Fruit fly (Drosophila melanogaster) whole organism, wandering third instar larva: ENCODE measurements around the gene CG43739.
A peak's percentile ranks its signal among the peaks of the same experiment; 100 is the strongest.

Source experiments
- Abd-B ChIP-seq: fragments of >200 bp; optimal IDR thresholded peaks from 2 replicates; lab custom pipeline; 2017; ENCODE audit warnings: missing biosample characterization, missing genetic modification characterization
- Dfd ChIP-seq: fragments of >200 bp; optimal IDR thresholded peaks from 2 replicates; lab custom pipeline; 2017; ENCODE audit warnings: missing biosample characterization, missing genetic modification characterization
- Dif ChIP-seq: fragments of 200-275, 200-300 bp; sonication (Bioruptor generic); optimal IDR thresholded peaks from 2 replicates; lab custom pipeline; 2018; ENCODE audit warnings: missing biosample characterization, missing genetic modification characterization; ENCODE audit not compliant: partially characterized antibody
- Hr78 ChIP-seq: fragments of >200 bp; optimal IDR thresholded peaks from 2 replicates; lab custom pipeline; 2017; ENCODE audit warnings: missing biosample characterization, missing genetic modification characterization
- Hr83 ChIP-seq: fragments of 200-300 bp; sonication (Bioruptor generic); optimal IDR thresholded peaks from 2 replicates; lab custom pipeline; 2016; ENCODE audit warnings: missing biosample characterization, mild to moderate bottlenecking, missing genetic modification characterization, moderate library complexity; ENCODE audit not compliant: poor library complexity, severe bottlenecking
- N ChIP-seq: fragments of >200 bp; optimal IDR thresholded peaks from 2 replicates; lab custom pipeline; 2018; ENCODE audit warnings: missing biosample characterization, missing external identifiers, missing genetic modification characterization
- OdsH ChIP-seq: fragments of 200-800 bp; sonication (Bioruptor generic); optimal IDR thresholded peaks from 2 replicates; lab custom pipeline; 2016; ENCODE audit warnings: missing biosample characterization, mild to moderate bottlenecking, missing genetic modification characterization
- Sp1 ChIP-seq: fragments of 200-800 bp; sonication (Bioruptor generic); optimal IDR thresholded peaks from 3 replicates; lab custom pipeline; 2019; ENCODE audit warnings: missing biosample characterization, mild to moderate bottlenecking, missing genetic modification characterization, moderate library complexity
- dl ChIP-seq, 2 experiments: fragments of 175-275, 200-275 bp in 1 of 2; fragments of 200-275 bp in 1 of 2; sonication (Bioruptor generic); optimal IDR thresholded peaks; lab custom pipeline; 2018; ENCODE audit warnings: mild to moderate bottlenecking in 2 of 2, missing biosample characterization in 2 of 2, missing genetic modification characterization in 2 of 2, moderate library complexity in 2 of 2; ENCODE audit not compliant: partially characterized antibody in 2 of 2, insufficient read depth in 1 of 2
- ey ChIP-seq: fragments of 200-800 bp; sonication (Bioruptor generic); optimal IDR thresholded peaks from 2 replicates; lab custom pipeline; 2016; ENCODE audit warnings: missing biosample characterization, missing genetic modification characterization
- fru ChIP-seq: fragments of 200-800 bp; sonication (Bioruptor generic); optimal IDR thresholded peaks from 3 replicates; lab custom pipeline; 2016; ENCODE audit warnings: missing biosample characterization, mild to moderate bottlenecking, missing genetic modification characterization
- h ChIP-seq: fragments of 200-800 bp; sonication (Bioruptor generic); optimal IDR thresholded peaks from 3 replicates; lab custom pipeline; 2016; ENCODE audit warnings: missing biosample characterization, mild to moderate bottlenecking, missing genetic modification characterization
- jim ChIP-seq: fragments of 175-275, 200-325 bp; sonication (Bioruptor generic); optimal IDR thresholded peaks from 2 replicates; lab custom pipeline; 2016; ENCODE audit warnings: missing biosample characterization, mild to moderate bottlenecking, missing genetic modification characterization
- lola ChIP-seq: fragments of >200 bp; optimal IDR thresholded peaks from 2 replicates; lab custom pipeline; 2017; ENCODE audit warnings: missing biosample characterization, missing genetic modification characterization

DNA sequence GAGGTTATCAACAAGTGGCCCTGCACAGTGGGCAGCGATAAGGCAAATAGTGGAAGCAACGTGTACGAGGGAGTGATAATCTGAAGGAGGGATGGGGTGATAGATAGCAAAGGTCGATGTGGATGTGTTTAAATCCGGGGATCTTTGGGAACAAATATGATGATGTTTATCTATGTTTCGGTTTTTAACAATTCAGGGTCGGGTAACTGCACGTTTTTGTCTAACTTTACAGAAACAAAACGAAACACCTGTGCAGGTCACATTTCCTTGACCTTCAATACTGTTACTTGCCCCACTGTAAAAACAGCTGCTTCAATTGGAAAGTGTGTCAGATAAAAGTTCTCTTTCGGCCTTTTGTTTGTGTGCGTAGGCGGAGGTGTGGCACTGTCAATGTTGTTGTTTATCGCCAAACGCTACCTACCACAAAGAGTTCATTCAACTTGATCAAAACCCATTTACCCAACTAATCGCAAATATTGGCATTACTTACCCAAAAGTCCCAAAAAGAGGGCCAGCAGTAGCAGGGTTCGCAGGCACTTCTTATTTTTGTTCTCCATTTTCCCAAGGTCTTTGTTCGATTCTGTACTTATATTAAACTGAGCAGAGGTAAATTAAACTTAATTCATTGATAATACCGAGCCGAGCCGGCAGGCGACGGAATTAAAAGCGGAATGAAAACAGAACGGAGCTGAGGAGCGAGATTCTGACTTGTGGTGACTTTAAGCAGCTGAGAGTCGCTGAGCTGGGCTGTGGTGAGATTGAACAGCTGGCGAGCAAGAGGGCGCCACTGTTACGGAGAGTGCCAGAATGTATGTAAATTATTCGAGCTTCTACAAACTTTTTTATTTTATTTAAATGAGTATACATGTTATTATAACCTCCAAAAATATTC is 3.7 kb upstream of the CG43739 start, which contains the start of gene Mtp:
- TF ChIP-seq Dfd (no peak), h (GFP tag; lab: Kevin White, UChicago) (peak; percentile 78), jim (GFP tag; lab: Kevin White, UChicago) (no peak), Abd-B (GFP tag; lab: Kevin White, UChicago) (no peak), dl (GFP tag; optimal IDR thresholded peaks at IDR 0.05; lab: Kevin White, UChicago; ENCODE audit: insufficient read depth in 1 of 2, partially characterized antibody in 2 of 2) (no peak), Sp1 (GFP tag; lab: Kevin White, UChicago) (peak; percentile 66), fru (GFP tag; lab: Kevin White, UChicago) (peak; percentile 87), Hr83 (no peak), Dif (peak; percentile 4), N (GFP tag; lab: Kevin White, UChicago) (no peak), ey (GFP tag; lab: Kevin White, UChicago) (peak; percentile 80), lola (no peak), OdsH (GFP tag; lab: Kevin White, UChicago) (peak; percentile 71), Hr78 (no peak)
